Fruit fly (Drosophila melanogaster) whole organism, embryonic: ENCODE data around the gene CG42726.

ENCODE experiments used
- B-H1 ChIP-seq: fragments of 200-800 bp; sonication (Bioruptor generic); IDR thresholded peaks from 3 replicates; pipeline ENCODE4 v1.3.6; 2022; ENCODE audit warnings: missing biosample characterization, missing genetic modification characterization
- CG1024 ChIP-seq: fragments of 200-800 bp; sonication (Bioruptor generic); IDR thresholded peaks from 2 replicates; pipeline ENCODE4 v1.3.6; 2022; ENCODE audit warnings: missing biosample characterization, missing genetic modification characterization
- CG11085 ChIP-seq: fragments of 200-800 bp; sonication (Bioruptor generic); IDR thresholded peaks from 2 replicates; pipeline ENCODE4 v1.3.6; 2022; ENCODE audit warnings: missing biosample characterization, missing genetic modification characterization
- CG11560 ChIP-seq: fragments of 200-800 bp; sonication (Bioruptor generic); IDR thresholded peaks from 3 replicates; pipeline ENCODE4 v1.3.6; 2022; ENCODE audit warnings: missing biosample characterization, missing genetic modification characterization
- CG12219 ChIP-seq: fragments of 200-800 bp; sonication (Bioruptor generic); optimal IDR thresholded peaks from 3 replicates; lab custom pipeline; 2018; ENCODE audit warnings: missing biosample characterization, mild to moderate bottlenecking, missing genetic modification characterization
- CG12659 ChIP-seq: fragments of 200-800 bp; sonication (Bioruptor generic); optimal IDR thresholded peaks from 3 replicates; lab custom pipeline; 2017; ENCODE audit warnings: mild to moderate bottlenecking, missing biosample characterization, missing genetic modification reagents, missing genetic modification characterization
- CG12769 ChIP-seq: fragments of 200-800 bp; sonication (Bioruptor generic); optimal IDR thresholded peaks from 2 replicates; lab custom pipeline; 2019; ENCODE audit warnings: missing biosample characterization, mild to moderate bottlenecking, missing genetic modification characterization, moderate library complexity
- CG15696 ChIP-seq: fragments of 200-800 bp; sonication (Bioruptor generic); optimal IDR thresholded peaks from 2 replicates; lab custom pipeline; 2019; ENCODE audit warnings: missing biosample characterization, mild to moderate bottlenecking, missing genetic modification characterization, moderate library complexity
- CG16813 ChIP-seq: fragments of 200-800 bp; sonication (Bioruptor generic); IDR thresholded peaks from 3 replicates; pipeline ENCODE4 v1.3.6; 2022; ENCODE audit warnings: missing biosample characterization, missing genetic modification characterization; ENCODE audit not compliant: partially characterized antibody
- CG18011 ChIP-seq: fragments of 200-800 bp; sonication (Bioruptor generic); optimal IDR thresholded peaks from 2 replicates; lab custom pipeline; 2017; ENCODE audit warnings: missing biosample characterization, missing genetic modification characterization, mild to moderate bottlenecking, moderate library complexity, missing genotype
- CG30403 ChIP-seq: fragments of 200-800 bp; sonication (Bioruptor generic); optimal IDR thresholded peaks from 3 replicates; lab custom pipeline; 2016; ENCODE audit warnings: missing biosample characterization, missing genetic modification characterization
- CG31224 ChIP-seq: fragments of 200-800 bp; sonication (Bioruptor generic); IDR thresholded peaks from 2 replicates; pipeline ENCODE4 v1.3.6; 2022; ENCODE audit warnings: missing biosample characterization, missing genetic modification characterization
- CG32767 ChIP-seq: fragments of 200-800 bp; sonication (Bioruptor generic); IDR thresholded peaks from 2 replicates; pipeline ENCODE4 v1.3.6; 2022; ENCODE audit warnings: missing biosample characterization, missing genetic modification characterization
- CG34224 ChIP-seq: fragments of 200-800 bp; sonication (Bioruptor generic); IDR thresholded peaks from 3 replicates; pipeline ENCODE4 v1.3.6; 2022; ENCODE audit warnings: missing biosample characterization, missing genetic modification characterization; ENCODE audit not compliant: partially characterized antibody
- CG3847 ChIP-seq: fragments of 200-800 bp; sonication (Bioruptor generic); IDR thresholded peaks from 2 replicates; pipeline ENCODE4 v1.3.6; 2022; ENCODE audit warnings: missing biosample characterization, missing genetic modification characterization
- CG42726 ChIP-seq: fragments of 200-800 bp; sonication (Bioruptor generic); IDR thresholded peaks from 2 replicates; pipeline ENCODE4 v1.3.6; 2022; ENCODE audit warnings: missing biosample characterization, missing genetic modification characterization; ENCODE audit not compliant: partially characterized antibody
- CG4282 ChIP-seq: fragments of 200-800 bp; sonication (Bioruptor generic); optimal IDR thresholded peaks from 2 replicates; lab custom pipeline; 2016; ENCODE audit warnings: missing biosample characterization, missing genetic modification characterization
- CG4424 ChIP-seq: fragments of 200-800 bp; sonication (Bioruptor generic); optimal IDR thresholded peaks from 3 replicates; lab custom pipeline; 2016; ENCODE audit warnings: missing biosample characterization, missing genetic modification characterization
- CG4617 ChIP-seq: fragments of 200-800 bp; sonication (Bioruptor generic); optimal IDR thresholded peaks from 3 replicates; lab custom pipeline; 2016; ENCODE audit warnings: missing biosample characterization, missing genetic modification characterization, borderline replicate concordance
- CG4730 ChIP-seq: fragments of 200-800 bp; sonication (Bioruptor generic); IDR thresholded peaks from 2 replicates; pipeline ENCODE4 v1.3.6; 2022; ENCODE audit warnings: missing biosample characterization, missing genetic modification characterization
- CG8281 ChIP-seq: fragments of 200-800 bp; sonication (Bioruptor generic); optimal IDR thresholded peaks from 2 replicates; lab custom pipeline; 2018; ENCODE audit warnings: missing biosample characterization, mild to moderate bottlenecking, missing genetic modification characterization, moderate library complexity
- CG9727 ChIP-seq: fragments of 200-800 bp; sonication (Bioruptor generic); optimal IDR thresholded peaks from 3 replicates; lab custom pipeline; 2017; ENCODE audit warnings: missing biosample characterization, mild to moderate bottlenecking, missing genetic modification characterization
- CHES-1-like ChIP-seq: fragments of 200-800 bp; sonication (Bioruptor generic); optimal IDR thresholded peaks from 2 replicates; lab custom pipeline; 2016; ENCODE audit warnings: missing biosample characterization, missing genetic modification characterization
- CoRest ChIP-seq: fragments of 200-800 bp; sonication (Bioruptor generic); optimal IDR thresholded peaks from 3 replicates; lab custom pipeline; 2018; ENCODE audit warnings: missing biosample characterization, mild to moderate bottlenecking, missing genetic modification characterization, moderate library complexity
- CrebB ChIP-seq: fragments of 200-800 bp; sonication (Bioruptor generic); optimal IDR thresholded peaks from 3 replicates; lab custom pipeline; 2018; ENCODE audit warnings: missing biosample characterization, mild to moderate bottlenecking, missing genetic modification characterization
- Doc3 ChIP-seq: fragments of 200-800 bp; sonication (Bioruptor generic); IDR thresholded peaks from 3 replicates; pipeline ENCODE4 v1.3.6; 2022; ENCODE audit warnings: missing biosample characterization, missing genetic modification characterization; ENCODE audit not compliant: partially characterized antibody
- Ets65A ChIP-seq: fragments of 200-800 bp; sonication (Bioruptor generic); peaks from one replicate; lab custom pipeline; 2016; ENCODE audit warnings: missing biosample characterization, missing genetic modification characterization
- NC2β ChIP-seq: fragments of 200-800 bp; sonication (Bioruptor generic); optimal IDR thresholded peaks from 2 replicates; lab custom pipeline; 2016; ENCODE audit warnings: missing biosample characterization, missing genetic modification characterization
- Nf-YA ChIP-seq: fragments of 200-800 bp; sonication (Bioruptor generic); IDR thresholded peaks from 2 replicates; pipeline ENCODE4 v1.3.6; 2022; ENCODE audit warnings: missing biosample characterization, missing genetic modification characterization
- Oli ChIP-seq: fragments of 200-800 bp; sonication (Bioruptor generic); optimal IDR thresholded peaks from 2 replicates; lab custom pipeline; 2018; ENCODE audit warnings: missing biosample characterization, mild to moderate bottlenecking, missing genetic modification characterization, moderate library complexity
- Tbp ChIP-seq: fragments of >200 bp; optimal IDR thresholded peaks from 2 replicates; lab custom pipeline; 2018; ENCODE audit warnings: missing biosample characterization, missing genetic modification characterization
- Xrp1 ChIP-seq: fragments of 200-800 bp; sonication (Bioruptor generic); IDR thresholded peaks from 2 replicates; pipeline ENCODE4 v1.3.6; 2022; ENCODE audit warnings: missing biosample characterization, missing genetic modification characterization
- ab ChIP-seq: fragments of 200-800 bp; sonication (Bioruptor generic); optimal IDR thresholded peaks from 2 replicates; lab custom pipeline; 2016; ENCODE audit warnings: missing biosample characterization, missing genetic modification characterization
- al ChIP-seq: fragments of 200-800 bp; sonication (Bioruptor generic); IDR thresholded peaks from 2 replicates; pipeline ENCODE4 v1.3.6; 2022; ENCODE audit warnings: missing biosample characterization, missing genetic modification characterization
- amos ChIP-seq: fragments of 200-800 bp; sonication (Bioruptor generic); IDR thresholded peaks from 2 replicates; pipeline ENCODE4 v1.3.6; 2022; ENCODE audit warnings: missing biosample characterization, missing genetic modification characterization; ENCODE audit not compliant: partially characterized antibody
- aop ChIP-seq: fragments of 200-800 bp; sonication (Bioruptor generic); IDR thresholded peaks from 2 replicates; pipeline ENCODE4 v1.3.6; 2022; ENCODE audit warnings: missing biosample characterization, missing genetic modification characterization
- ap ChIP-seq: fragments of 200-800 bp; sonication (Bioruptor generic); IDR thresholded peaks from 2 replicates; pipeline ENCODE4 v1.3.6; 2022; ENCODE audit warnings: missing biosample characterization, missing genetic modification characterization
- cato ChIP-seq: fragments of 200-800 bp; sonication (Bioruptor generic); optimal IDR thresholded peaks from 2 replicates; lab custom pipeline; 2016; ENCODE audit warnings: missing biosample characterization, missing genetic modification characterization, borderline replicate concordance
- chm ChIP-seq: fragments of 200-800 bp; sonication (Bioruptor generic); IDR thresholded peaks from 2 replicates; pipeline ENCODE4 v1.3.6; 2022; ENCODE audit warnings: missing biosample characterization, missing genetic modification characterization
- croc ChIP-seq: fragments of 200-800 bp; sonication (Bioruptor generic); conservative IDR thresholded peaks from 3 replicates; pipeline ENCODE4 v1.3.6; 2022; ENCODE audit warnings: missing biosample characterization, missing genetic modification characterization
- cwo ChIP-seq: fragments of 200-800 bp; sonication (Bioruptor generic); optimal IDR thresholded peaks from 3 replicates; lab custom pipeline; 2017; ENCODE audit warnings: missing biosample characterization, missing genetic modification characterization, mild to moderate bottlenecking, moderate library complexity, missing genetic modification reagents
- dati ChIP-seq: fragments of 200-800 bp; sonication (Bioruptor generic); IDR thresholded peaks from 2 replicates; pipeline ENCODE4 v1.3.6; 2022; ENCODE audit warnings: missing biosample characterization, missing genetic modification characterization
- ewg ChIP-seq: fragments of 200-800 bp; sonication (Bioruptor generic); optimal IDR thresholded peaks from 3 replicates; lab custom pipeline; 2017; ENCODE audit warnings: mild to moderate bottlenecking, missing biosample characterization, missing genetic modification reagents, missing genetic modification characterization
- hbn ChIP-seq: fragments of 200-800 bp; sonication (Bioruptor generic); IDR thresholded peaks from 2 replicates; pipeline ENCODE4 v1.3.6; 2022; ENCODE audit warnings: missing biosample characterization, missing genetic modification characterization; ENCODE audit not compliant: partially characterized antibody
- ind ChIP-seq: fragments of 200-800 bp; sonication (Bioruptor generic); optimal IDR thresholded peaks from 3 replicates; lab custom pipeline; 2016; ENCODE audit warnings: missing biosample characterization, missing genetic modification characterization
- klu ChIP-seq: fragments of 200-800 bp; sonication (Bioruptor generic); IDR thresholded peaks from 2 replicates; pipeline ENCODE4 v1.3.6; 2022; ENCODE audit warnings: missing biosample characterization, missing genetic modification characterization
- mld ChIP-seq: fragments of 200-800 bp; sonication (Bioruptor generic); IDR thresholded peaks from 3 replicates; pipeline ENCODE4 v1.3.6; 2022; ENCODE audit warnings: missing biosample characterization, missing genetic modification characterization; ENCODE audit not compliant: partially characterized antibody
- salm ChIP-seq: fragments of 200-800 bp; sonication (Bioruptor generic); optimal IDR thresholded peaks from 2 replicates; lab custom pipeline; 2018; ENCODE audit warnings: missing biosample characterization, mild to moderate bottlenecking, missing genetic modification characterization
- sens-2 ChIP-seq: fragments of 200-800 bp; sonication (Bioruptor generic); IDR thresholded peaks from 2 replicates; pipeline ENCODE4 v1.3.6; 2022; ENCODE audit warnings: missing biosample characterization, missing genetic modification characterization
- seq ChIP-seq: fragments of 200-800 bp; sonication (Bioruptor generic); IDR thresholded peaks from 2 replicates; pipeline ENCODE4 v1.3.6; 2022; ENCODE audit warnings: missing biosample characterization, missing genetic modification characterization
- tna ChIP-seq: fragments of 200-800 bp; sonication (Bioruptor generic); IDR thresholded peaks from 2 replicates; pipeline ENCODE4 v1.3.6; 2022; ENCODE audit warnings: missing biosample characterization, missing genetic modification characterization; ENCODE audit not compliant: partially characterized antibody

Gene CG42726

dm6 chr3R:15350993-15351426, 3.2 kb downstream of the CG42726 start, which contains the start of the genes Trs33 and Tmtc4 (continued):
- TF ChIP-seq CG1024 (no peak), CG11560 (no peak), Ets65A (GFP tag; lab: Kevin White, UChicago) (peak; percentile 69), tna (GFP tag; lab: Robert Waterston, UW) (no peak), mld (GFP tag; lab: Robert Waterston, UW) (no peak), dati (GFP tag; lab: Robert Waterston, UW) (no peak), B-H1 (GFP tag; lab: Robert Waterston, UW) (no peak), Xrp1 (no peak), CG30403 (peak; percentile 42), CG18011 (no peak), NC2β (no peak), sens-2 (GFP tag; lab: Robert Waterston, UW) (no peak), CG42726 (GFP tag; lab: Robert Waterston, UW) (no peak), CG34224 (no peak), ab (GFP tag; lab: Kevin White, UChicago) (no peak), Tbp (GFP tag; lab: Kevin White, UChicago) (no peak), ind (peak; percentile 50), al (GFP tag; lab: Robert Waterston, UW) (no peak), salm (no peak), cato (no peak), chm (no peak), croc (GFP tag; lab: Robert Waterston, UW) (no peak), CG4730 (GFP tag; lab: Robert Waterston, UW) (no peak), CG12219 (GFP tag; lab: Kevin White, UChicago) (no peak), Nf-YA (GFP tag; lab: Robert Waterston, UW) (no peak), CG9727 (GFP tag; lab: Kevin White, UChicago) (no peak), amos (no peak), CG4424 (GFP tag; lab: Kevin White, UChicago) (peak; percentile 26), ewg (GFP tag; lab: Kevin White, UChicago) (no peak), CHES-1-like (GFP tag; lab: Kevin White, UChicago) (no peak), CG32767 (GFP tag; lab: Robert Waterston, UW) (peak; percentile 22; the same call in 1 of the 2 replicates), klu (GFP tag; lab: Robert Waterston, UW) (peak; percentile 28; the same call in 1 of the 2 replicates), CG4617 (GFP tag; lab: Kevin White, UChicago) (peak; percentile 72), Doc3 (GFP tag; lab: Robert Waterston, UW) (no peak), CG3847 (GFP tag; lab: Robert Waterston, UW) (no peak), CG12769 (tag; lab: Kevin White, UChicago) (no peak), CG11085 (no peak), CG31224 (no peak), CoRest (tag; lab: Kevin White, UChicago) (peak; percentile 51), aop (GFP tag; lab: Robert Waterston, UW) (no peak), hbn (no peak; the same call in 1 of the 2 replicates), CG12659 (GFP tag; lab: Kevin White, UChicago) (peak; percentile 61), Oli (no peak), ap (GFP tag; lab: Robert Waterston, UW) (no peak), seq (GFP tag; lab: Robert Waterston, UW) (no peak), CrebB (tag; lab: Kevin White, UChicago) (no peak), CG15696 (tag; lab: Kevin White, UChicago) (peak; percentile 47), CG8281 (tag; lab: Kevin White, UChicago) (no peak), CG4282 (GFP tag; lab: Kevin White, UChicago) (no peak), CG16813 (no peak), cwo (no peak)
